Fruit fly (Drosophila melanogaster): ENCODE results near the gene Sgs7.

- TF ChIP-seq Lpt (GFP tag; optimal IDR thresholded peaks at IDR 0.05) (no peak), CG6792 (GFP tag; optimal IDR thresholded peaks at IDR 0.05) (no peak), CG4318 (GFP tag; optimal IDR thresholded peaks at IDR 0.05) (no peak), CG7368 (GFP tag; optimal IDR thresholded peaks at IDR 0.05) (no peak), spab (GFP tag; optimal IDR thresholded peaks at IDR 0.05) (no peak), Eip75B (GFP tag; optimal IDR thresholded peaks at IDR 0.05) (no peak), dsx (GFP tag; optimal IDR thresholded peaks at IDR 0.05; ENCODE audit: poor library complexity, severe bottlenecking) (no peak), eg (GFP tag; IDR thresholded peaks at IDR 0.05) (no peak), CG11902 (GFP tag; optimal IDR thresholded peaks at IDR 0.05) (no peak), pdm3 (GFP tag; optimal IDR thresholded peaks at IDR 0.05) (no peak), Blimp-1 (GFP tag; optimal IDR thresholded peaks at IDR 0.05) (no peak), CG3919 (GFP tag; optimal IDR thresholded peaks at IDR 0.05) (no peak), CG8319 (GFP tag; optimal IDR thresholded peaks at IDR 0.05) (no peak)
Observed at dm6 chr3L:11553672-11554068, 44.0 kb downstream of the Sgs7 start.
